Fruit fly (Drosophila melanogaster) whole organism, embryonic: ENCODE data around the gene SNRPG.
A peak's percentile ranks its signal among the peaks of the same experiment; 100 is the strongest.

Experiments used
- Aef1 ChIP-seq: fragments of 200-800 bp; sonication (Bioruptor generic); IDR thresholded peaks from 3 replicates; pipeline ENCODE4 v1.3.6; 2022; ENCODE audit warnings: missing biosample characterization, missing genetic modification characterization
- B-H2 ChIP-seq: fragments of 200-800 bp; sonication (Bioruptor generic); optimal IDR thresholded peaks from 2 replicates; lab custom pipeline; 2018; ENCODE audit warnings: missing biosample characterization, mild to moderate bottlenecking, missing genetic modification characterization
- BEAF-32 ChIP-seq: fragments of 200-800 bp; sonication (Bioruptor generic); optimal IDR thresholded peaks from 3 replicates; lab custom pipeline; 2017; ENCODE audit warnings: missing biosample characterization, missing genetic modification characterization, mild to moderate bottlenecking, moderate library complexity, missing genetic modification reagents
- CG10431 ChIP-seq: fragments of 200-800 bp; sonication (Bioruptor generic); optimal IDR thresholded peaks from 3 replicates; lab custom pipeline; 2018; ENCODE audit warnings: missing biosample characterization, mild to moderate bottlenecking, missing genetic modification characterization
- CG11504 ChIP-seq: fragments of 200-800 bp; sonication (Bioruptor generic); optimal IDR thresholded peaks from 3 replicates; lab custom pipeline; 2019; ENCODE audit warnings: missing biosample characterization, mild to moderate bottlenecking, missing genetic modification characterization, moderate library complexity
- CG12659 ChIP-seq: fragments of 200-800 bp; sonication (Bioruptor generic); optimal IDR thresholded peaks from 3 replicates; lab custom pipeline; 2017; ENCODE audit warnings: mild to moderate bottlenecking, missing biosample characterization, missing genetic modification reagents, missing genetic modification characterization
- CG14441 ChIP-seq: fragments of 200-800 bp; sonication (Bioruptor generic); IDR thresholded peaks from 2 replicates; pipeline ENCODE4 v1.3.6; 2022; ENCODE audit warnings: missing biosample characterization, missing genetic modification characterization
- CG15011 ChIP-seq: fragments of 200-800 bp; sonication (Bioruptor generic); optimal IDR thresholded peaks from 3 replicates; lab custom pipeline; 2018; ENCODE audit warnings: missing biosample characterization, mild to moderate bottlenecking, missing genetic modification characterization
- CG15601 ChIP-seq: fragments of 200-800 bp; sonication (Bioruptor generic); optimal IDR thresholded peaks from 3 replicates; lab custom pipeline; 2019; ENCODE audit warnings: missing biosample characterization, mild to moderate bottlenecking, missing genetic modification characterization, moderate library complexity
- CG17385 ChIP-seq: fragments of 200-800 bp; sonication (Bioruptor generic); optimal IDR thresholded peaks from 3 replicates; lab custom pipeline; 2018; ENCODE audit warnings: missing biosample characterization, mild to moderate bottlenecking, missing genetic modification characterization
- CG1792 ChIP-seq: fragments of 200-800 bp; sonication (Bioruptor generic); optimal IDR thresholded peaks from 2 replicates; lab custom pipeline; 2016; ENCODE audit warnings: missing biosample characterization, missing genetic modification characterization
- CG2129 ChIP-seq: fragments of 200-800 bp; sonication (Bioruptor generic); IDR thresholded peaks from 2 replicates; pipeline ENCODE4 v1.3.6; 2022; ENCODE audit warnings: missing biosample characterization, missing genetic modification characterization; ENCODE audit not compliant: partially characterized antibody
- CG2678 ChIP-seq: fragments of 200-800 bp; sonication (Bioruptor generic); optimal IDR thresholded peaks from 3 replicates; lab custom pipeline; 2019; ENCODE audit warnings: missing biosample characterization, mild to moderate bottlenecking, missing genetic modification characterization, moderate library complexity
- CG32532 ChIP-seq: fragments of 200-800 bp; sonication (Bioruptor generic); IDR thresholded peaks from 2 replicates; pipeline ENCODE4 v1.3.6; 2022; ENCODE audit warnings: missing biosample characterization, missing genetic modification characterization
- CG34224 ChIP-seq: fragments of 200-800 bp; sonication (Bioruptor generic); IDR thresholded peaks from 3 replicates; pipeline ENCODE4 v1.3.6; 2022; ENCODE audit warnings: missing biosample characterization, missing genetic modification characterization; ENCODE audit not compliant: partially characterized antibody
- CG34376 ChIP-seq: fragments of 200-800 bp; sonication (Bioruptor generic); optimal IDR thresholded peaks from 2 replicates; lab custom pipeline; 2018; ENCODE audit warnings: missing biosample characterization, mild to moderate bottlenecking, missing genetic modification characterization
- CG42726 ChIP-seq: fragments of 200-800 bp; sonication (Bioruptor generic); IDR thresholded peaks from 2 replicates; pipeline ENCODE4 v1.3.6; 2022; ENCODE audit warnings: missing biosample characterization, missing genetic modification characterization; ENCODE audit not compliant: partially characterized antibody
- CG6854 ChIP-seq: fragments of 200-800 bp; sonication (Bioruptor generic); optimal IDR thresholded peaks from 3 replicates; lab custom pipeline; 2017; ENCODE audit warnings: missing biosample characterization, mild to moderate bottlenecking, missing genetic modification characterization
- CG7372 ChIP-seq: fragments of 200-800 bp; sonication (Bioruptor generic); IDR thresholded peaks from 2 replicates; pipeline ENCODE4 v1.3.6; 2022; ENCODE audit warnings: missing biosample characterization, missing genetic modification characterization
- CG8281 ChIP-seq: fragments of 200-800 bp; sonication (Bioruptor generic); optimal IDR thresholded peaks from 2 replicates; lab custom pipeline; 2018; ENCODE audit warnings: missing biosample characterization, mild to moderate bottlenecking, missing genetic modification characterization, moderate library complexity
- CG8290 ChIP-seq, 3 experiments: fragments of 200-800 bp; sonication (Bioruptor generic); optimal IDR thresholded peaks; 2 replicates each; lab custom pipeline; 2016 to 2019; ENCODE audit warnings: missing biosample characterization in 3 of 3, missing genetic modification characterization in 3 of 3, mild to moderate bottlenecking in 2 of 3, moderate library complexity in 1 of 3
- Dbx ChIP-seq: fragments of 200-800 bp; sonication (Bioruptor generic); IDR thresholded peaks from 3 replicates; pipeline ENCODE4 v1.3.6; 2022; ENCODE audit warnings: missing biosample characterization, missing genetic modification characterization
- Dip2 ChIP-seq: fragments of 200-800 bp; sonication (Bioruptor generic); IDR thresholded peaks from 2 replicates; pipeline ENCODE4 v1.3.6; 2022; ENCODE audit warnings: missing biosample characterization, missing genetic modification characterization
- Dip3 ChIP-seq: fragments of 200-800 bp; sonication (Bioruptor generic); optimal IDR thresholded peaks from 3 replicates; lab custom pipeline; 2016; ENCODE audit warnings: missing biosample characterization, missing genetic modification characterization
- HmgZ ChIP-seq: fragments of 200-800 bp; sonication (Bioruptor generic); optimal IDR thresholded peaks from 2 replicates; lab custom pipeline; 2018; ENCODE audit warnings: missing biosample characterization, mild to moderate bottlenecking, missing genetic modification characterization
- Hr39 ChIP-seq: fragments of >200 bp; optimal IDR thresholded peaks from 2 replicates; lab custom pipeline; 2017
- MESR4 ChIP-seq: fragments of 200-800 bp; sonication (Bioruptor generic); optimal IDR thresholded peaks from 2 replicates; lab custom pipeline; 2018; ENCODE audit warnings: missing biosample characterization, mild to moderate bottlenecking, missing genetic modification characterization, moderate library complexity
- Myb ChIP-seq: fragments of 200-800 bp; sonication (Bioruptor generic); optimal IDR thresholded peaks from 2 replicates; lab custom pipeline; 2016; ENCODE audit warnings: missing biosample characterization, missing genetic modification characterization
- NFAT ChIP-seq: fragments of 200-800 bp; sonication (Bioruptor generic); IDR thresholded peaks from 2 replicates; pipeline ENCODE4 v1.3.6; 2022; ENCODE audit warnings: missing biosample characterization, missing genetic modification characterization
- Nf-YA ChIP-seq: fragments of 200-800 bp; sonication (Bioruptor generic); IDR thresholded peaks from 2 replicates; pipeline ENCODE4 v1.3.6; 2022; ENCODE audit warnings: missing biosample characterization, missing genetic modification characterization
- NfI ChIP-seq: fragments of 200-800 bp; sonication (Bioruptor generic); optimal IDR thresholded peaks from 3 replicates; lab custom pipeline; 2018; ENCODE audit warnings: missing biosample characterization, mild to moderate bottlenecking, missing genetic modification characterization, moderate library complexity
- Rfx ChIP-seq: fragments of 200-800 bp; sonication (Bioruptor generic); IDR thresholded peaks from 2 replicates; pipeline ENCODE4 v1.3.6; 2022; ENCODE audit warnings: missing biosample characterization, missing genetic modification characterization
- Sox102F ChIP-seq: fragments of 200-800 bp; sonication (Bioruptor generic); optimal IDR thresholded peaks from 2 replicates; lab custom pipeline; 2018; ENCODE audit warnings: missing biosample characterization, mild to moderate bottlenecking, missing genetic modification characterization, moderate library complexity
- Stat92E ChIP-seq, 3 experiments: fragments of >200 bp in 2 of 3; fragments of 200-800 bp in 1 of 3; sonication (Bioruptor generic) in 1 of 3; optimal IDR thresholded peaks; 2 replicates each; lab custom pipeline; 2017 to 2019; ENCODE audit warnings: missing biosample characterization in 3 of 3, missing genetic modification characterization in 3 of 3, mild to moderate bottlenecking in 1 of 3, moderate library complexity in 1 of 3
- ac ChIP-seq: fragments of 200-800 bp; sonication (Bioruptor generic); optimal IDR thresholded peaks from 3 replicates; lab custom pipeline; 2017; ENCODE audit warnings: missing biosample characterization, mild to moderate bottlenecking, missing genetic modification characterization
- br ChIP-seq: fragments of >200 bp; optimal IDR thresholded peaks from 2 replicates; lab custom pipeline; 2017
- cg ChIP-seq: fragments of 200-800 bp; sonication (Bioruptor generic); optimal IDR thresholded peaks from 3 replicates; lab custom pipeline; 2019; ENCODE audit warnings: missing biosample characterization, mild to moderate bottlenecking, missing genetic modification characterization, moderate library complexity
- chn ChIP-seq: fragments of 200-800 bp; sonication (Bioruptor generic); optimal IDR thresholded peaks from 2 replicates; lab custom pipeline; 2016; ENCODE audit warnings: missing biosample characterization, missing genetic modification characterization
- danr ChIP-seq: fragments of 200-800 bp; sonication (Bioruptor generic); IDR thresholded peaks from 2 replicates; pipeline ENCODE4 v1.3.6; 2022; ENCODE audit warnings: missing biosample characterization, missing genetic modification characterization
- fd3F ChIP-seq: fragments of 200-800 bp; sonication (Bioruptor generic); optimal IDR thresholded peaks from 2 replicates; lab custom pipeline; 2018; ENCODE audit warnings: missing biosample characterization, mild to moderate bottlenecking, missing genetic modification characterization, moderate library complexity
- gro ChIP-seq: fragments of 200-800 bp; sonication (Bioruptor generic); optimal IDR thresholded peaks from 2 replicates; lab custom pipeline; 2016; ENCODE audit warnings: missing biosample characterization, missing genetic modification characterization
- her ChIP-seq: fragments of 200-800 bp; sonication (Bioruptor generic); optimal IDR thresholded peaks from 2 replicates; lab custom pipeline; 2016; ENCODE audit warnings: missing biosample characterization, missing genetic modification characterization
- knrl ChIP-seq: fragments of 200-800 bp; sonication (Bioruptor generic); IDR thresholded peaks from 3 replicates; pipeline ENCODE4 v1.3.6; 2022; ENCODE audit warnings: missing biosample characterization, missing genetic modification characterization; ENCODE audit not compliant: partially characterized antibody
- nerfin-1 ChIP-seq: fragments of 200-800 bp; sonication (Bioruptor generic); optimal IDR thresholded peaks from 3 replicates; lab custom pipeline; 2019; ENCODE audit warnings: missing biosample characterization, mild to moderate bottlenecking, missing genetic modification characterization, moderate library complexity
- prd ChIP-seq, 3 experiments: fragments of >200 bp in 2 of 3; fragments of 200-800 bp in 1 of 3; sonication (Bioruptor generic) in 1 of 3; optimal IDR thresholded peaks in 2 of 3; IDR thresholded peaks in 1 of 3; 2 replicates in 2 of 3; 3 replicates in 1 of 3; pipeline versions ENCODE4 v1.3.6 to Lab custom; 2017 to 2022; ENCODE audit warnings: missing biosample characterization in 1 of 3, missing genetic modification characterization in 1 of 3
- ro ChIP-seq: fragments of 200-800 bp; sonication (Bioruptor generic); IDR thresholded peaks from 2 replicates; pipeline ENCODE4 v1.3.6; 2022; ENCODE audit warnings: missing biosample characterization, missing genetic modification characterization
- row ChIP-seq: fragments of 200-800 bp; sonication (Bioruptor generic); IDR thresholded peaks from 3 replicates; pipeline ENCODE4 v1.3.6; 2022; ENCODE audit warnings: missing biosample characterization, missing genetic modification characterization
- twi ChIP-seq: fragments of 200-800 bp; optimal IDR thresholded peaks from 2 replicates; lab custom pipeline; 2019; ENCODE audit warnings: missing biosample characterization, mild to moderate bottlenecking, missing genetic modification characterization, moderate library complexity
- vvl ChIP-seq: fragments of 200-800 bp; sonication (Bioruptor generic); IDR thresholded peaks from 2 replicates; pipeline ENCODE4 v1.3.6; 2022; ENCODE audit warnings: missing biosample characterization, missing genetic modification characterization

Gene SNRPG

dm6 chrX:16637106-16637590 is 3.1 kb downstream of the SNRPG start, which contains the start of gene Rok (continued):
- TF ChIP-seq CG7372 (no peak), Myb (peak; percentile 16), NFAT (GFP tag; lab: Robert Waterston, UW) (0 out of 2 replicates have a peak, but pooled peaks have one; percentile 32), danr (GFP tag; lab: Robert Waterston, UW) (no peak), B-H2 (GFP tag; lab: Kevin White, UChicago) (no peak), vvl (no peak; the same call in 1 of the 2 replicates), CG2129 (peak; percentile 59), CG11504 (tag; lab: Kevin White, UChicago) (no peak), MESR4 (GFP tag; lab: Kevin White, UChicago) (peak; percentile 95), Dip2 (GFP tag; lab: Robert Waterston, UW) (no peak), ro (GFP tag; lab: Robert Waterston, UW) (no peak), Rfx (GFP tag; lab: Robert Waterston, UW) (peak; percentile 26; the same call in 1 of the 2 replicates), gro (GFP tag; lab: Kevin White, UChicago) (no peak), CG15011 (GFP tag; lab: Kevin White, UChicago) (no peak), Dip3 (GFP tag; lab: Kevin White, UChicago) (no peak), CG10431 (no peak), CG17385 (GFP tag; lab: Kevin White, UChicago) (no peak), CG6854 (GFP tag; lab: Kevin White, UChicago) (peak; percentile 42), CG14441 (peak; percentile 7; the same call in 1 of the 2 replicates), Sox102F (GFP tag; lab: Kevin White, UChicago) (no peak), nerfin-1 (no peak), CG32532 (GFP tag; lab: Robert Waterston, UW) (no peak), CG8290 (GFP tag; optimal IDR thresholded peaks at IDR 0.05; lab: Kevin White, UChicago) (no peak), CG8290 (tag; optimal IDR thresholded peaks at IDR 0.05; lab: Kevin White, UChicago) (peak in 1 of 2 experiments; percentile 38), her (no peak), CG8281 (tag; lab: Kevin White, UChicago) (no peak), CG1792 (GFP tag; lab: Kevin White, UChicago) (no peak), Dbx (GFP tag; lab: Robert Waterston, UW) (no peak), CG34224 (GFP tag; lab: Robert Waterston, UW) (peak; percentile 57; the same call in 2 of the 3 replicates), ac (GFP tag; lab: Kevin White, UChicago) (no peak), Stat92E (GFP tag; optimal IDR thresholded peaks at IDR 0.05; lab: Kevin White, UChicago) (no peak), row (peak; percentile 37; the same call in 2 of the 3 replicates), BEAF-32 (GFP tag; lab: Kevin White, UChicago) (peak; percentile 95), knrl (GFP tag; lab: Robert Waterston, UW) (peak; percentile 83), cg (GFP tag; lab: Kevin White, UChicago) (peak; percentile 99), Hr39 (peak; percentile 21), Aef1 (peak; percentile 18; the same call in 1 of the 3 replicates), Nf-YA (no peak), HmgZ (peak; percentile 3), chn (no peak), twi (no peak), CG2678 (tag; lab: Kevin White, UChicago) (no peak), fd3F (GFP tag; lab: Kevin White, UChicago) (no peak), CG34376 (GFP tag; lab: Kevin White, UChicago) (no peak), prd (optimal IDR thresholded peaks at IDR 0.05; lab: Kevin White, UChicago) (no peak), prd (GFP tag; IDR thresholded peaks at IDR 0.05; lab: Robert Waterston, UW) (peak; percentile 3; the same call in 1 of the 3 replicates), CG15601 (no peak), CG12659 (peak; percentile 48), br (lab: Kevin White, UChicago) (no peak), NfI (GFP tag; lab: Kevin White, UChicago) (no peak), CG42726 (peak; percentile 91)
